Fruit fly (Drosophila melanogaster) whole organism, embryonic: ENCODE measurements around the gene eEF1alpha2.

Experiments used
- Atf-2 ChIP-seq: fragments of 200-800 bp; sonication (Bioruptor generic); optimal IDR thresholded peaks from 2 replicates; lab custom pipeline; 2016; ENCODE audit warnings: missing biosample characterization, missing genetic modification characterization
- CG10209 ChIP-seq: fragments of 200-800 bp; sonication (Bioruptor generic); optimal IDR thresholded peaks from 3 replicates; lab custom pipeline; 2017; ENCODE audit warnings: missing biosample characterization, mild to moderate bottlenecking, missing genetic modification characterization, missing genetic modification reagents
- CG10321 ChIP-seq: fragments of 200-800 bp; sonication (Bioruptor generic); IDR thresholded peaks from 2 replicates; pipeline ENCODE4 v1.3.6; 2022; ENCODE audit warnings: missing biosample characterization, missing genetic modification characterization
- CG11560 ChIP-seq: fragments of 200-800 bp; sonication (Bioruptor generic); IDR thresholded peaks from 3 replicates; pipeline ENCODE4 v1.3.6; 2022; ENCODE audit warnings: missing biosample characterization, missing genetic modification characterization
- CG11696 ChIP-seq: fragments of 200-800 bp; sonication (Bioruptor generic); IDR thresholded peaks from 2 replicates; pipeline ENCODE4 v1.3.6; 2022; ENCODE audit warnings: missing biosample characterization, missing genetic modification characterization
- CG12236 ChIP-seq: fragments of 200-800 bp; sonication (Bioruptor generic); optimal IDR thresholded peaks from 2 replicates; lab custom pipeline; 2016; ENCODE audit warnings: missing biosample characterization, missing genetic modification characterization
- CG12744 ChIP-seq: fragments of 200-800 bp; sonication (Bioruptor generic); optimal IDR thresholded peaks from 2 replicates; lab custom pipeline; 2016; ENCODE audit warnings: missing biosample characterization, missing genetic modification characterization
- CG13296 ChIP-seq: fragments of 200-800 bp; sonication (Bioruptor generic); optimal IDR thresholded peaks from 3 replicates; lab custom pipeline; 2018; ENCODE audit warnings: missing biosample characterization, mild to moderate bottlenecking, missing genetic modification characterization
- CG13624 ChIP-seq: fragments of 200-800 bp; sonication (Bioruptor generic); optimal IDR thresholded peaks from 2 replicates; lab custom pipeline; 2016; ENCODE audit warnings: missing biosample characterization, missing genetic modification characterization
- CG14860 ChIP-seq: fragments of 200-800 bp; sonication (Bioruptor generic); IDR thresholded peaks from 3 replicates; pipeline ENCODE4 v1.3.6; 2022; ENCODE audit warnings: missing biosample characterization, missing genetic modification characterization; ENCODE audit not compliant: partially characterized antibody
- CG16863 ChIP-seq: fragments of 200-800 bp; sonication (Bioruptor generic); optimal IDR thresholded peaks from 3 replicates; lab custom pipeline; 2016; ENCODE audit warnings: missing biosample characterization, missing genetic modification characterization
- CG18262 ChIP-seq: fragments of 200-800 bp; optimal IDR thresholded peaks from 3 replicates; lab custom pipeline; 2019; ENCODE audit warnings: missing biosample characterization, mild to moderate bottlenecking, missing genetic modification characterization, moderate library complexity
- CG18599 ChIP-seq: fragments of 200-800 bp; sonication (Bioruptor generic); optimal IDR thresholded peaks from 3 replicates; lab custom pipeline; 2017; ENCODE audit warnings: missing biosample characterization, missing genetic modification characterization, mild to moderate bottlenecking, moderate library complexity, missing genetic modification reagents
- CG2202 ChIP-seq: fragments of 200-800 bp; sonication (Bioruptor generic); optimal IDR thresholded peaks from 2 replicates; lab custom pipeline; 2018; ENCODE audit warnings: missing biosample characterization, mild to moderate bottlenecking, missing genetic modification characterization
- CG32532 ChIP-seq: fragments of 200-800 bp; sonication (Bioruptor generic); IDR thresholded peaks from 2 replicates; pipeline ENCODE4 v1.3.6; 2022; ENCODE audit warnings: missing biosample characterization, missing genetic modification characterization
- CG3281 ChIP-seq: fragments of 200-800 bp; sonication (Bioruptor generic); optimal IDR thresholded peaks from 3 replicates; lab custom pipeline; 2017; ENCODE audit warnings: missing biosample characterization, mild to moderate bottlenecking, missing genetic modification characterization
- CG3407 ChIP-seq: fragments of 200-800 bp; sonication (Bioruptor generic); optimal IDR thresholded peaks from 2 replicates; lab custom pipeline; 2018; ENCODE audit warnings: missing biosample characterization, mild to moderate bottlenecking, missing genetic modification characterization
- CG34224 ChIP-seq: fragments of 200-800 bp; sonication (Bioruptor generic); IDR thresholded peaks from 3 replicates; pipeline ENCODE4 v1.3.6; 2022; ENCODE audit warnings: missing biosample characterization, missing genetic modification characterization; ENCODE audit not compliant: partially characterized antibody
- CG7556 ChIP-seq: fragments of 200-800 bp; sonication (Bioruptor generic); optimal IDR thresholded peaks from 2 replicates; lab custom pipeline; 2017; ENCODE audit warnings: missing biosample characterization, mild to moderate bottlenecking, missing genetic modification characterization
- CG7786 ChIP-seq: fragments of 200-800 bp; sonication (Bioruptor generic); optimal IDR thresholded peaks from 2 replicates; lab custom pipeline; 2016; ENCODE audit warnings: missing biosample characterization, missing genetic modification characterization
- Camta ChIP-seq: fragments of 200-800 bp; sonication (Bioruptor generic); optimal IDR thresholded peaks from 2 replicates; lab custom pipeline; 2016; ENCODE audit warnings: missing biosample characterization, missing genetic modification characterization
- CrebB ChIP-seq: fragments of 200-800 bp; sonication (Bioruptor generic); optimal IDR thresholded peaks from 3 replicates; lab custom pipeline; 2018; ENCODE audit warnings: missing biosample characterization, mild to moderate bottlenecking, missing genetic modification characterization
- Dref ChIP-seq: fragments of 200-800 bp; sonication (Bioruptor generic); IDR thresholded peaks from 2 replicates; pipeline ENCODE4 v1.3.6; 2022; ENCODE audit warnings: missing biosample characterization, missing genetic modification characterization
- Elba2 ChIP-seq: fragments of 200-800 bp; sonication (Bioruptor generic); optimal IDR thresholded peaks from 3 replicates; lab custom pipeline; 2016; ENCODE audit warnings: missing biosample characterization, missing genetic modification characterization
- Fer2 ChIP-seq: fragments of 200-800 bp; sonication (Bioruptor generic); optimal IDR thresholded peaks from 2 replicates; lab custom pipeline; 2018; ENCODE audit warnings: missing biosample characterization, mild to moderate bottlenecking, missing genetic modification characterization, moderate library complexity
- MESR4 ChIP-seq: fragments of 200-800 bp; sonication (Bioruptor generic); optimal IDR thresholded peaks from 2 replicates; lab custom pipeline; 2018; ENCODE audit warnings: missing biosample characterization, mild to moderate bottlenecking, missing genetic modification characterization, moderate library complexity
- Nf-YB ChIP-seq: fragments of 200-800 bp; sonication (Bioruptor generic); optimal IDR thresholded peaks from 3 replicates; lab custom pipeline; 2019; ENCODE audit warnings: missing biosample characterization, mild to moderate bottlenecking, missing genetic modification characterization, moderate library complexity
- Nf-YC ChIP-seq: fragments of 200-800 bp; optimal IDR thresholded peaks from 3 replicates; lab custom pipeline; 2019; ENCODE audit warnings: missing biosample characterization, mild to moderate bottlenecking, missing genetic modification characterization, moderate library complexity
- Ravus ChIP-seq: fragments of 200-800 bp; sonication (Bioruptor generic); IDR thresholded peaks from 2 replicates; pipeline ENCODE4 v1.3.6; 2022; ENCODE audit warnings: missing biosample characterization, missing genetic modification characterization
- Scr ChIP-seq: fragments of 200-800 bp; sonication (Bioruptor generic); IDR thresholded peaks from 2 replicates; pipeline ENCODE4 v1.3.6; 2022; ENCODE audit warnings: missing biosample characterization, missing genetic modification characterization; ENCODE audit not compliant: partially characterized antibody
- Sin3A ChIP-seq: fragments of >200 bp; optimal IDR thresholded peaks from 2 replicates; lab custom pipeline; 2018
- ac ChIP-seq: fragments of 200-800 bp; sonication (Bioruptor generic); optimal IDR thresholded peaks from 3 replicates; lab custom pipeline; 2017; ENCODE audit warnings: missing biosample characterization, mild to moderate bottlenecking, missing genetic modification characterization
- ash1 ChIP-seq: fragments of 200-800 bp; sonication (Bioruptor generic); optimal IDR thresholded peaks from 2 replicates; lab custom pipeline; 2018; ENCODE audit warnings: missing biosample characterization, mild to moderate bottlenecking, missing genetic modification characterization
- bbx ChIP-seq: fragments of 200-800 bp; sonication (Bioruptor generic); IDR thresholded peaks from 2 replicates; pipeline ENCODE4 v1.3.6; 2022; ENCODE audit warnings: missing biosample characterization, missing genetic modification characterization; ENCODE audit not compliant: partially characterized antibody
- dati ChIP-seq: fragments of 200-800 bp; sonication (Bioruptor generic); IDR thresholded peaks from 2 replicates; pipeline ENCODE4 v1.3.6; 2022; ENCODE audit warnings: missing biosample characterization, missing genetic modification characterization
- dpn ChIP-seq, 2 experiments: fragments of 200-800 bp; sonication (Bioruptor generic); optimal IDR thresholded peaks; 3 replicates each; lab custom pipeline; 2016; ENCODE audit warnings: missing biosample characterization in 2 of 2, missing genetic modification characterization in 2 of 2
- gem ChIP-seq: fragments of 200-800 bp; sonication (Bioruptor generic); optimal IDR thresholded peaks from 2 replicates; lab custom pipeline; 2019; ENCODE audit warnings: missing biosample characterization, mild to moderate bottlenecking, missing genetic modification characterization, moderate library complexity
- grau ChIP-seq: fragments of 200-800 bp; optimal IDR thresholded peaks from 3 replicates; lab custom pipeline; 2019; ENCODE audit warnings: missing biosample characterization, mild to moderate bottlenecking, missing genetic modification characterization, moderate library complexity
- gro ChIP-seq: fragments of 200-800 bp; sonication (Bioruptor generic); optimal IDR thresholded peaks from 2 replicates; lab custom pipeline; 2016; ENCODE audit warnings: missing biosample characterization, missing genetic modification characterization
- gsb ChIP-seq: fragments of 200-800 bp; sonication (Bioruptor generic); IDR thresholded peaks from 2 replicates; pipeline ENCODE4 v1.3.6; 2022; ENCODE audit warnings: missing biosample characterization, missing genetic modification characterization
- ind ChIP-seq: fragments of 200-800 bp; sonication (Bioruptor generic); optimal IDR thresholded peaks from 3 replicates; lab custom pipeline; 2016; ENCODE audit warnings: missing biosample characterization, missing genetic modification characterization
- nmo ChIP-seq: fragments of 200-800 bp; sonication (Bioruptor generic); optimal IDR thresholded peaks from 2 replicates; lab custom pipeline; 2018; ENCODE audit warnings: missing biosample characterization, mild to moderate bottlenecking, missing genetic modification characterization, moderate library complexity
- nom ChIP-seq: fragments of 200-800 bp; sonication (Bioruptor generic); optimal IDR thresholded peaks from 2 replicates; lab custom pipeline; 2017; ENCODE audit warnings: missing biosample characterization, missing genetic modification characterization, mild to moderate bottlenecking, moderate library complexity, missing genetic modification reagents
- row ChIP-seq: fragments of 200-800 bp; sonication (Bioruptor generic); IDR thresholded peaks from 3 replicates; pipeline ENCODE4 v1.3.6; 2022; ENCODE audit warnings: missing biosample characterization, missing genetic modification characterization
- salm ChIP-seq: fragments of 200-800 bp; sonication (Bioruptor generic); optimal IDR thresholded peaks from 2 replicates; lab custom pipeline; 2018; ENCODE audit warnings: missing biosample characterization, mild to moderate bottlenecking, missing genetic modification characterization
- sim ChIP-seq: fragments of 200-800 bp; sonication (Bioruptor generic); IDR thresholded peaks from 2 replicates; pipeline ENCODE4 v1.3.6; 2022; ENCODE audit warnings: missing biosample characterization, missing genetic modification characterization
- sr ChIP-seq: fragments of 200-800 bp; sonication (Bioruptor generic); IDR thresholded peaks from 3 replicates; pipeline ENCODE4 v1.3.6; 2022; ENCODE audit warnings: missing biosample characterization, missing genetic modification characterization
- ssp ChIP-seq: fragments of 200-800 bp; sonication (Bioruptor generic); IDR thresholded peaks from 2 replicates; pipeline ENCODE4 v1.3.6; 2022; ENCODE audit warnings: missing biosample characterization, missing genetic modification characterization
- stc ChIP-seq: fragments of 200-800 bp; sonication (Bioruptor generic); IDR thresholded peaks from 2 replicates; pipeline ENCODE4 v1.3.6; 2022; ENCODE audit warnings: missing biosample characterization, missing genetic modification characterization
- tup ChIP-seq: fragments of 200-800 bp; sonication (Bioruptor generic); optimal IDR thresholded peaks from 2 replicates; lab custom pipeline; 2016; ENCODE audit warnings: missing biosample characterization, mild to moderate bottlenecking, missing genetic modification characterization, moderate library complexity

eEF1alpha2 gene

DNA sequence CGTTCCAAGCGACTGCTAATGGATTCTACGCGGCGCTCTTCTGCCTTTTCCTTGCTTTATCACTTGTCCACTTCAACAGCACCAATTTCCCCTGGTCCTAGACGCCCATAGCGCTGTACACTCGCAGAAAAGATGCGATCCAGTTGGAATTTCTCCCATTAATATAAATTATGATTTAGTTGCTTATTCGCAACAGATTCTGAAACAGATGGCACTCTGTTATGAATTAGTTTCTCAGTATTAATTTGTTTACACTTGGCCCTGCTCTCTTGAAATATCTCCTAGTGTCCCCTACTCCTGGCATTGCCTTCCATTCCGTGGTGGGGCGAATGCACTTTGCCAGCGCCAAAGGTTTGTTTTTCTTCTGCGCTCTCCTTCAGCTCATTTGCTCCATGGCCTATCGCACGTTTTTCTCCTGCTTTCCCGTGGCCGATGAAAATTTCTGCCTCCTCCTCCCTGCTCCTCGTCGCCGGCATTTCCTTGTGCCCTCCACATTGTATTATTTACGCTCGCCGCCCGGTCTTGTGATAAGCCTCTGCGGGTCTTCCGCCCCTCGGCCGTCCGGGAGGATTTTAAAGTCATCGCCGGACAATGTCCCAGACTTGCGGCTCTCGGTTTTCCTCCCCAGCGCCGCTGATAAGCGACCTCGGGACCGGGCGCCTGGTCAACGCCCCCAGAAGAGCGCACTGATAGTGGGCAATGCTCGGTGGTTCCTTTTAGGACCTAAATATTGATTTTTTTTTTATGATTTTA, 31.9 kb upstream of the eEF1alpha2 start (continued):
- no peak for TF ChIP-seq CG7556 (GFP tag; lab: Kevin White, UChicago)
- TF ChIP-seq grau (tag; lab: Kevin White, UChicago), result no peak
- TF ChIP-seq ssp, result no peak
- TF ChIP-seq CrebB (tag; lab: Kevin White, UChicago), result no peak
- no peak for TF ChIP-seq CG13624 (GFP tag; lab: Kevin White, UChicago)
- TF ChIP-seq CG3407 (GFP tag; lab: Kevin White, UChicago), result no peak
- no peak for TF ChIP-seq sr (GFP tag; lab: Robert Waterston, UW)
- TF ChIP-seq CG14860, result no peak
- TF ChIP-seq Elba2 (GFP tag; lab: Kevin White, UChicago), result no peak
- no peak for TF ChIP-seq Dref (GFP tag; lab: Robert Waterston, UW)
- no peak for TF ChIP-seq ac (GFP tag; lab: Kevin White, UChicago)
- 0 out of 3 replicates have a peak, but pooled peaks have one; percentile 9 for TF ChIP-seq row
- no peak for TF ChIP-seq Sin3A
- no peak for TF ChIP-seq nom (GFP tag; lab: Kevin White, UChicago)
- no peak for TF ChIP-seq MESR4 (GFP tag; lab: Kevin White, UChicago)
- no peak for TF ChIP-seq CG18599 (GFP tag; lab: Kevin White, UChicago)
- TF ChIP-seq Scr, result no peak
- TF ChIP-seq CG34224, result no peak
- TF ChIP-seq dati, result no peak; the same call in 1 of the 2 replicates
- TF ChIP-seq Camta (GFP tag; lab: Kevin White, UChicago), result no peak
- TF ChIP-seq salm, result no peak
- TF ChIP-seq gro (GFP tag; lab: Kevin White, UChicago), result no peak
- TF ChIP-seq Atf-2, result no peak
- no peak for TF ChIP-seq dpn (GFP tag; optimal IDR thresholded peaks at IDR 0.05; lab: Kevin White, UChicago)
- TF ChIP-seq CG18262 (tag; lab: Kevin White, UChicago), result peak; percentile 75
- TF ChIP-seq stc (GFP tag; lab: Robert Waterston, UW), result no peak
- no peak for TF ChIP-seq CG16863 (GFP tag; lab: Kevin White, UChicago)
- no peak for TF ChIP-seq gsb (GFP tag; lab: Robert Waterston, UW)
- 0 out of 2 replicates have a peak, but pooled peaks have one; percentile 35 for TF ChIP-seq sim (GFP tag; lab: Robert Waterston, UW)
- TF ChIP-seq tup, result no peak
- TF ChIP-seq CG3281 (GFP tag; lab: Kevin White, UChicago), result no peak
- TF ChIP-seq CG11696 (GFP tag; lab: Robert Waterston, UW), result no peak
- peak; percentile 23 for TF ChIP-seq gem (tag; lab: Kevin White, UChicago)
- no peak for TF ChIP-seq nmo (GFP tag; lab: Kevin White, UChicago)
- TF ChIP-seq Nf-YB, result no peak
- TF ChIP-seq CG10209, result no peak
- no peak for TF ChIP-seq CG13296
- TF ChIP-seq Fer2 (tag; lab: Kevin White, UChicago), result no peak
- no peak for TF ChIP-seq CG12744 (GFP tag; lab: Kevin White, UChicago)
- TF ChIP-seq ash1 (GFP tag; lab: Kevin White, UChicago), result no peak
- no peak for TF ChIP-seq bbx (GFP tag; lab: Robert Waterston, UW)
- no peak for TF ChIP-seq CG10321 (GFP tag; lab: Robert Waterston, UW)
- no peak for TF ChIP-seq CG7786 (GFP tag; lab: Kevin White, UChicago)
- no peak for TF ChIP-seq Ravus
- TF ChIP-seq Nf-YC, result no peak
- no peak for TF ChIP-seq CG12236 (GFP tag; lab: Kevin White, UChicago)
- no peak for TF ChIP-seq CG2202
- TF ChIP-seq CG11560 (tag; lab: Robert Waterston, UW), result no peak
- TF ChIP-seq ind (GFP tag; lab: Kevin White, UChicago), result no peak
- no peak for TF ChIP-seq CG32532
